Fruit fly (Drosophila melanogaster) S2 (cell line): ENCODE data around the gene CG11563.

Experiments
- CG8478 ChIP-seq: fragments of >200 bp; optimal IDR thresholded peaks from 2 replicates; lab custom pipeline; 2018
- CTCF ChIP-seq, 2 experiments: fragments of >200 bp; optimal IDR thresholded peaks; 2 replicates each; lab custom pipeline; 2018

CG11563 gene

DNA sequence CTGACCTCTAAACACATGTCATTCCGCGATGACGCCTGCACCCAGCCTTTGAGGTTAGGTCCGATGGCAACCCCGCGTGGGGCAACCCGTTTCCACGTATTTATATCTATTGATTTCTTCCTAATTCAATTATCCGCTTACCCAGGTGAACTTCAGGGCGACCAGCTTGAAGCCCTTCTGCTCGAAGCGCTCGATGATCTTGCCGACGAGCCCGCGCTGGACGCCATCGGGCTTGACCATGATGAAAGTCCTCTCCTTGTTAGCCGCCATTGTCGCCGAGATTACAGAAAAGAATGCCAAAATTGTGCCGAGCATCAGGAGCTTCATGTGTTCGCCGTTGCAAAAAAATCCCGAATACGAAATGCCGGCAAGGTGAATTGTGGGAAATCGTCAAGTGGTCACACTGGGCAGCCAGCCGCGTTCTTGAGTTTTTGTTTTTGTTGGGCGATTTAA is 8.8 kb downstream of the CG11563 start, which contains the start of gene awd:
Gene awd (minus strand): TSS at position 449 of the 453 bp plus-strand sequence.
- TF ChIP-seq CG8478 (lab: Kevin White, UChicago) (no peak), CTCF (optimal IDR thresholded peaks at IDR 0.05; lab: Kevin White, UChicago) (peak in 1 of 2 experiments; percentile 24)

- TF ChIP-seq CG8478 (lab: Kevin White, UChicago) (no peak), CTCF (optimal IDR thresholded peaks at IDR 0.05; lab: Kevin White, UChicago) (peak; percentile 18 to 40)
Observed at dm6 chr3R:31747429-31748048, 10.7 kb downstream of the CG11563 start, which contains the start of the genes nero and CG1910. Gene nero (minus strand): TSS chr3R:31747558. Gene CG1910 (plus strand): TSS chr3R:31747643.

- TF ChIP-seq CG8478 (lab: Kevin White, UChicago): no peak
- TF ChIP-seq CTCF (optimal IDR thresholded peaks at IDR 0.05; lab: Kevin White, UChicago): no peak
Observed at dm6 chr3R:31748093-31748996, 11.5 kb downstream of the CG11563 start.

- TF ChIP-seq CTCF (optimal IDR thresholded peaks at IDR 0.05; lab: Kevin White, UChicago) (no peak), CG8478 (lab: Kevin White, UChicago) (no peak)
Observed at dm6 chr3R:31754605-31755004, 17.8 kb downstream of the CG11563 start, which contains the start of gene salt. Gene salt (minus strand): TSS chr3R:31754705.

- TF ChIP-seq CG8478 (lab: Kevin White, UChicago) (no peak), CTCF (optimal IDR thresholded peaks at IDR 0.05; lab: Kevin White, UChicago) (no peak)
Observed at dm6 chr3R:31758587-31759167, 21.8 kb downstream of the CG11563 start, which contains the start of gene CG2187. Gene CG2187 (minus strand): TSS chr3R:31758637.

DNA sequence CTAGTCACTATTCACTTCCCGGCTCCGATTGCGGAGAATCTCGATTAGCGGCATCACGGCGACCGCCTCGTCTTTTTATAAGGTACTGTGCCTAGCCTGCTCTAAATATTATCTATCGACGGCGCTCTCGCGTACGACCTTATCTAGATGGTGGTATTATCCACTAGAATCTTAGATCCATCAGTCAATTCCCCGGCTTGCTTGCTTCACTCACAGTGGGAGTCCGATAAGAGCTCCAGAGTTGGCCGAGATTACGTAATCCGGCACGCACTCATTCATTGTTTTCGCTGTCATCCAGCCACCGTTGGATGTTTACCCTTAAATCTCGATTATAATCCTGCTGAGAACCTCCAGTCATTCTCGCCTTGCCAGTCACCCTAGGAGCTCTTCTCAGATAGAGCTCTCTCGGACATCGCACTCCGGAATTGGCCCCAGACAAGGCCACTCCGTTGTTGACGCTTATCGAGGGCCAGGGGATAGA is 24.7 kb downstream of the CG11563 start, which contains the start of gene Smvt:
Gene Smvt (minus strand): TSS at position 51 of the 481 bp plus-strand sequence.
- TF ChIP-seq CTCF (optimal IDR thresholded peaks at IDR 0.05; lab: Kevin White, UChicago) (no peak), CG8478 (lab: Kevin White, UChicago) (no peak)

DNA sequence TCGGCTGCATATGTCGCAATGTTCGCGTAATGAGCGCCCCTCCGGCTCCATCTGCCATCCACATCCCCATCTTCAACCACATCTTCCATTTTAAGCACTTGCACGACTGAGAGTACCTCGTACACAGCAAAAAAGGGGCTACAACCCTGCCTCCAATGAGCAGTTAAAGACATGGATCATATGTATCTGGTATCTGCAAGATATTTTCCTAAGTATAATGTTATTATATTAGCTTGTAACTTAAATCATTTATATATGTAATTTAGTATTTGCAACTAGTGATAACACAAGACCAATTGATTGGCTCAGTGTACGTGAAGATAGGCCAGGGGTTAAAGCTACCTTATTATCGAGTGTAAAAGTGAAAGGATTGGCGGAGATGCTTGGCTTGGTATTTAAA is 25.8 kb downstream of the CG11563 start:
- no peak for TF ChIP-seq CG8478 (lab: Kevin White, UChicago)
- TF ChIP-seq CTCF (optimal IDR thresholded peaks at IDR 0.05; lab: Kevin White, UChicago): no peak

dm6 chr3R:31764672-31765071 is 27.8 kb downstream of the CG11563 start, which contains the start of gene CG2150:
Gene CG2150 (minus strand): TSS chr3R:31764772.
- no peak for TF ChIP-seq CTCF (optimal IDR thresholded peaks at IDR 0.05; lab: Kevin White, UChicago)
- no peak for TF ChIP-seq CG8478 (lab: Kevin White, UChicago)

dm6 chr3R:31765145-31765544 is 28.3 kb downstream of the CG11563 start:
- TF ChIP-seq CG8478 (lab: Kevin White, UChicago) (no peak), CTCF (optimal IDR thresholded peaks at IDR 0.05; lab: Kevin White, UChicago) (no peak)

DNA sequence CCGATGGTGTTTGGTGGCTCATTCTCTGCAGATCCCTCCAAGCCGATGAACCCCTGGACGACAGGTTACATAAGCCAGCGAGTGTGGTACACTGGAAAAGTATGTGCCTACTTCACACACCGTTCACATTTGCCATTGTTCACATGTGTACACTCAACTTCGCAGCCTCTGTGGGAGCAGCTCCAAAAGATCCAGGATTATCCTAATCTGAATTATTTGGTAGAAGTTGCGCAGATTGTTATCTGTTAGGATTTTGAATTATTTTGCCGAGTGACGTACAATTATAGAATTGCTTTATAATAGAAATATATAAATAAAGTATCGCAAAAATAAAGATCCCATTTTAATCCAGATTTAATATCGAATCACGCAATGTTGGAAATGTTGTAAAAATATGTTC is 30.7 kb downstream of the CG11563 start:
- TF ChIP-seq CG8478 (lab: Kevin White, UChicago) (no peak), CTCF (optimal IDR thresholded peaks at IDR 0.05; lab: Kevin White, UChicago) (no peak)

DNA sequence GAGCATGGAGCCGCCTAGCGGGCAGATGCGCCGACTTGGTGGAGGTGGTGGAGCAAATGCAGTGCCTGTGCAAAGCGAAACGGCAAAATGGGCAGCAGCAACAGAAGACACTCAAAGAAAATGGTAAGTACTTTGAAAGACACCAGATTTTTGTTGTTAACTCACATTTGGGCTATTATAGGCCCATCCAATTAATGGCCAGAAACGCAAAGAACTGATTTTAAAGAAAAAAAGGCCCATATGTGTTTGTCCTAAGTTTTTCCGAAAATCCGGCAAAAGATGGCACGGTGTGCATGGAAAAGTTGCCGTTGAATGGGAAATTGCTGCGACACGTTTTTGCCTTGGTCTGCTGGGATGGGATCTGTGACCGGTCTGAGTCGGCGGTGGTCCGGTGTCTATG is 31.4 kb downstream of the CG11563 start:
- no peak for TF ChIP-seq CG8478 (lab: Kevin White, UChicago)
- TF ChIP-seq CTCF (optimal IDR thresholded peaks at IDR 0.05; lab: Kevin White, UChicago): no peak

- no peak for TF ChIP-seq CTCF (optimal IDR thresholded peaks at IDR 0.05; lab: Kevin White, UChicago)
- TF ChIP-seq CG8478 (lab: Kevin White, UChicago): no peak
Observed at dm6 chr3R:31771790-31772576, 35.1 kb downstream of the CG11563 start, which contains the start of the genes betaGlu and sip3. Gene betaGlu (minus strand): TSS chr3R:31771848. Gene sip3 (plus strand): TSS chr3R:31772219.
